Worm (Caenorhabditis elegans) whole organism, L4/young adult: ENCODE measurements around the gene D2024.5.
"Not testable (repeated sequence)": the region's sequence is repeated elsewhere in the genome, so short reads cannot be mapped to it uniquely, and the experiment has no call there.

Experiments used
- W03F9.2 ChIP-seq: fragments of 150-350 bp; optimal IDR thresholded peaks from 2 replicates; lab custom pipeline; 2014; ENCODE audit warnings: missing biosample characterization, missing genetic modification characterization
- dao-5 ChIP-seq: sonication (generic microtip); optimal IDR thresholded peaks from 2 replicates; lab custom pipeline; 2016; ENCODE audit warnings: missing genotype, missing genetic modification characterization, moderate library complexity, missing compliant biosample characterization
- him-1 ChIP-seq: sonication (generic microtip); optimal IDR thresholded peaks from 2 replicates; lab custom pipeline; 2016; ENCODE audit warnings: missing genotype, missing genetic modification reagents, missing genetic modification characterization, missing compliant biosample characterization

D2024.5 gene

ce11 chrIV:7228208-7228607 is at the start of gene D2024.5:
D2024.5 (minus strand) TSS chrIV:7228308.
- TF ChIP-seq W03F9.2 (tag; lab: Kevin White, UChicago) (no peak), him-1 (tag; lab: Kevin White, UChicago) (no peak), dao-5 (tag; lab: Kevin White, UChicago) (no peak)

DNA sequence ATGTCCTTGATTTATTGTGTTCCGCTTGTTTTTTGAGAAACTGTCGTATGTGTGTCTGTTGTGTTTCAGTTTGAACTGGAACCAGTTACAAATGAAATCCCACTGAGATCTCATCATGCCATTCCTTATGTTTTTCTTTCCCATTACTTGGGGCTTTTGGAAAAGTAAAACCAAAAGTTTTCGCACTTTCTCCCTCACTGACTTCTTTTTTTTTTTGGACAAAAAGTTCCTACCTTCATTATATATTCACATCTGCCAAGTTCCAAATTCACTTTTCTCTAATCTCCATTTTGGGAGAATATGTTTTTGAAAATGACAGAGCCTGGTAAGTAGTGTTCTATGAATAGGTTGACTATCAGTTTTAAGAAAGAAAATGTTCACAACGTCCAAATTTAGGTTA is 48.6 kb upstream of the D2024.5 start, which contains the start of gene C06E4.2:
TSS of gene C06E4.2 (plus strand) at position 301 of the 400 bp plus-strand sequence.
- no peak for TF ChIP-seq dao-5 (tag; lab: Kevin White, UChicago)
- no peak for TF ChIP-seq W03F9.2 (tag; lab: Kevin White, UChicago)
- no peak for TF ChIP-seq him-1 (tag; lab: Kevin White, UChicago)

ce11 chrIV:7274969-7275548 is 47.0 kb upstream of the D2024.5 start:
- TF ChIP-seq him-1 (tag; lab: Kevin White, UChicago), result no peak
- TF ChIP-seq dao-5 (tag; lab: Kevin White, UChicago), result no peak
- no peak for TF ChIP-seq W03F9.2 (tag; lab: Kevin White, UChicago)

DNA sequence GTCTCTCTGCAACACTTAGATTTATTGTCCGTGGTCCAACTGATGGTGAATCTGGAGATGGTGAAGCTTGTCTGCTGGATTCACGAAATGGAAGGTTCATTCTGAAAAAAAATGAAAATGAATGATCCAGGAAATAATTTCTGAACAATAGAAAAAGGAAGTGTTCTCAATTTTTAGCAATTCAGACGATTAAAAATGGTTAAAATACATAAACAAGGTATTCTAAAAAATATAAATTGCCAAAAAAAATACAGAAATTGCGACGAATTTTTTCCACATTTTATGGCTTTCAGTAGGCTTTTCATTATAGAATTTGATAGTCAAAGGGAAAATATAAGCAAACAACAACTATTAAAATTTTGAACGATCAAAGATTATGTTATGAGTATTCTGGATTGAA is 35.0 kb upstream of the D2024.5 start, which contains the start of gene glb-2:
TSS of gene glb-2 (minus strand) at position 101 of the 400 bp plus-strand sequence.
- no peak for TF ChIP-seq dao-5 (tag; lab: Kevin White, UChicago)
- TF ChIP-seq him-1 (tag; lab: Kevin White, UChicago), result no peak
- TF ChIP-seq W03F9.2 (tag; lab: Kevin White, UChicago), result no peak

DNA sequence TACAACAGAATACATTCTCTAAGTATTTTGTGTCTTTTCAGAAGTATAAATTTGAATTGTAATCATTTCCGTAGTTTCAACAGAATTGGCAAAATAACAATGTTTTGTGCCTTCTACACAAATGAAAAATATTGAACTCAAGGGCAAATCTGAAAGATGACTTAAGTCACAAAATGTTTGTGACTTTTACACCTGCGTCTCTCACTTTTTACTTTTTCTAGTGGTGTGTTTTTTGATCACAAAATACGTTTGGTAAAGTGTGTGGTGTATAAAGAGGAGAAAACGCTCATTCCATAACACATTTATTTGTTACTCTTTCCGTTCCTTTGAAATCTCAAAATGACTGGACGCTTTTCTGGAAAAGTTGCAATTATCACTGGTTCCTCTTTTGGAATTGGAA is 32.5 kb upstream of the D2024.5 start, which contains the start of gene C06E4.3:
TSS of gene C06E4.3 (plus strand) at position 289 of the 400 bp plus-strand sequence.
- TF ChIP-seq dao-5 (tag; lab: Kevin White, UChicago), result no peak
- no peak for TF ChIP-seq him-1 (tag; lab: Kevin White, UChicago)
- TF ChIP-seq W03F9.2 (tag; lab: Kevin White, UChicago), result no peak

DNA sequence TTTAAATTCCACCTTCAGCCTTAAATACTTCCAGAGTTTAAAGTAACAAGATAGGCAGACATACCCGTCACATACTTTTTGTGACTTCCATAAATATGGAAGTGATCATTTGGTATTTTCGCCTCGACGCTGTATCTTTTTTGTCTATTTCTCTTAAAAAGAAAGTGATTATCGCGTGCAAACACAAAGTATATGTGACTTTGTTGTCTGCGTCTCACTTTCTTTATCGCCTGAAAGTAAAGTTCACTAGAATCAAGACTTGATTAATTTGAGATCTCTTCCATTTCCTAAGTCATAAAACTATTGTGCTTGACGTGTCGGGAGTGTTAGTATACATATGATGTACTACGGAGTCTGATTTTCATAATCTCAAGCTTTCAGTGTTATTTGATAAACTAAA is 30.1 kb upstream of the D2024.5 start, which contains the start of gene C06E4.6:
TSS of gene C06E4.6 (minus strand) at position 51 of the 400 bp plus-strand sequence.
- TF ChIP-seq dao-5 (tag; lab: Kevin White, UChicago), result no peak
- TF ChIP-seq W03F9.2 (tag; lab: Kevin White, UChicago), result no peak

DNA sequence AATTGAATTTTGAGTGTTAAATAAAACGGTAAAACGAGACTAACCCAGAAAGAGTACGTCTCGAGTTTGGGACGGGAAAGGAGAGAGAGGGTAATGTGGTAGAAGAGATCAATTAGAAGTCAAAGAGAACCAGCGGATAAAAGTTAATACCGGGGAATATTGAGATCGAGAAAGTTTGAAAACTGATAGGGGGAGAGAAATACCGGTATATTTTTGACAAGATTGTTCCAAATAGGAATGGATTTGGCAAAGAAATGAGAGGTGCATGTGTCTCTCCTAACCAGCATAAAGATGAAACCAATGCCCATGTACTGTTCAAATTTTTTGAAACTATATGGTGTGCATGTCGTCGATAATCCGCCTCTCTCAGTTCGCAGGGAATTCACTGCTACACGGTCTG is 26.6 kb upstream of the D2024.5 start, which contains the start of gene C06E4.5:
TSS of gene C06E4.5 (plus strand) at position 301 of the 400 bp plus-strand sequence.
- TF ChIP-seq him-1, dao-5, W03F9.2 (tag; lab: Kevin White, UChicago): not testable (repeated sequence)

ce11 chrIV:7253271-7253670 is 25.2 kb upstream of the D2024.5 start:
- no peak for TF ChIP-seq dao-5 (tag; lab: Kevin White, UChicago)
- TF ChIP-seq him-1 (tag; lab: Kevin White, UChicago), result no peak
- TF ChIP-seq W03F9.2 (tag; lab: Kevin White, UChicago), result no peak

DNA sequence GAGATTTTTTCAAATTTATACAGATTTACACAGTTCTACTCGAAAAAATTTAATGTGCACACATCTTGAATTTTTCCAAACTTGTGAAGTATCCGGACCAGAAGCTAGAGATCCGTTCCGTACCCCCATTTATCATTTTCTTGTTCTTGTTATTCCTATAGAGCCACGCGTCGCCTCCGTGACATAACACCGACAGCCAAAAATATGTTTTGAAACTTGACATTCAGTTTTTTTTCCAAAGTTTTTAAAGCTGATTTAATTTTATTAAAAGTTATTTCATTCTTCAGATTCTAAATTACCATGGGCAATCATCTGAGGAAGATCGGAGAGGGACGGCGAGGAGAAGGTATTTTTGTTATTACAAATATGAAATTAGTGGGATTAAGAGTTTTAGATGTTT is 22.1 kb upstream of the D2024.5 start, which contains the start of gene D2024.18:
TSS of gene D2024.18 (plus strand) at position 301 of the 400 bp plus-strand sequence.
- TF ChIP-seq him-1 (tag; lab: Kevin White, UChicago) (no peak), dao-5 (tag; lab: Kevin White, UChicago) (no peak), W03F9.2 (tag; lab: Kevin White, UChicago) (no peak)

ce11 chrIV:7247243-7247642 is 19.1 kb upstream of the D2024.5 start, which contains the start of gene D2024.1:
D2024.1 (plus strand) TSS chrIV:7247543.
- TF ChIP-seq dao-5, him-1, W03F9.2 (tag; lab: Kevin White, UChicago): not testable (repeated sequence)

DNA sequence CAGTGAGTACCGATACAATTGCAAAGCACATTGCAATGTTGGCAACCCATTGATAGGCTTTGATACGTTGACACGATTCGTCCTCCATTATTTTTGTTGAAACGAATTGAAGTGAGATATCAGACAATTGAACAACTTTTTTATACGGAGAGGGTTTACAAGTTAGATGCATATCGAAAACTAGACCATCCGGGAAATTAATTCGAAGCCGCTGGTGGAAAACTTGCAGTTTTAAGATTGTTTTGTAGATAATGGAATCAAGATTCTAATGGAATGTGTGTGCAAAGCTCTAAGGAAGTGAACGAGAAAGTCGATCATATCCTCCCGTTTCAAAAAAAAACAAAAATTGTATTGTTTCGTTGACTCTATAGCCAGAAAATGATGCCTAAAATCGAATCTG is 18.4 kb upstream of the D2024.5 start, which contains the start of gene col-114:
TSS of gene col-114 (minus strand) at position 101 of the 400 bp plus-strand sequence.
- no peak for TF ChIP-seq W03F9.2 (tag; lab: Kevin White, UChicago)
- TF ChIP-seq him-1 (tag; lab: Kevin White, UChicago), result no peak
- no peak for TF ChIP-seq dao-5 (tag; lab: Kevin White, UChicago)

DNA sequence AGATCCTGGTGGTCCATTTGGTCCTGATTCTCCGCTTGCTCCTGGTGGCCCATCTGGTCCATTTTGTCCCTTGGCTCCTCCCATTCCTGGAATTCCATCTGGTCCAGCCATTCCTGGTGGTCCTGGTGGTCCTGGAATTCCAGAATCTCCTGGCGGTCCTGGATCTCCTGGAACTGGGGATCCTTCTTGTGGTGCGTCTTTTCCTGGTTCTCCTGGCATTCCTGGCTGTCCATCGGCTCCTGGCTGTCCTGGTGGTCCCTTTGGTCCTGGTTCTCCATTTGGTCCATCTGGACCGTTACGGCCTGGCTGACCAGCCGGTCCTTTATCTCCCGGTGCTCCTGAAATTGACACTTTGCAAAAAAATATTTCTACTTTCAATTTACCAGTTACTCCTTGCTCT is 17.5 kb upstream of the D2024.5 start:
- TF ChIP-seq dao-5 (tag; lab: Kevin White, UChicago) (no peak), him-1 (tag; lab: Kevin White, UChicago) (no peak), W03F9.2 (tag; lab: Kevin White, UChicago) (no peak)

ce11 chrIV:7243913-7244312 is 15.8 kb upstream of the D2024.5 start, which contains the start of gene afmd-1:
afmd-1 (plus strand) TSS chrIV:7244228.
- TF ChIP-seq W03F9.2 (tag; lab: Kevin White, UChicago) (no peak), dao-5 (tag; lab: Kevin White, UChicago) (no peak), him-1 (tag; lab: Kevin White, UChicago) (no peak)
